Worm (Caenorhabditis elegans): ENCODE results near the gene srsx-36.

The srsx-36 gene

ce11 chrV:15766122-15766594, 43.3 kb downstream of the srsx-36 start, which contains the start of the genes haf-3 and F57A10.2 (continued):
- TF ChIP-seq lin-39 (tag; optimal IDR thresholded peaks at IDR 0.05) = no peak
- TF ChIP-seq F44E2.7 (GFP tag; IDR thresholded peaks at IDR 0.05) = no peak
- TF ChIP-seq spr-1 (tag; optimal IDR thresholded peaks at IDR 0.05) = peak; percentile 78
- no peak for TF ChIP-seq nhr-42 (GFP tag; IDR thresholded peaks at IDR 0.05)
- no peak for TF ChIP-seq ceh-20 (GFP tag; IDR thresholded peaks at IDR 0.05)
- peak; percentile 56; the same call in 1 of the 2 replicates for TF ChIP-seq madf-9 (GFP tag; conservative IDR thresholded peaks at IDR 0.05)
- no peak for TF ChIP-seq F26F4.8 (GFP tag; conservative IDR thresholded peaks at IDR 0.05)
- TF ChIP-seq ztf-7 (tag; optimal IDR thresholded peaks at IDR 0.05) = peak; percentile 81
- TF ChIP-seq T26A8.4 (GFP tag; IDR thresholded peaks at IDR 0.05) = peak; percentile 94
- TF ChIP-seq ces-1 (GFP tag; optimal IDR thresholded peaks at IDR 0.05) = peak; percentile 6
- TF ChIP-seq zip-11 (GFP tag; IDR thresholded peaks at IDR 0.05) = no peak
- TF ChIP-seq arid-1 (GFP tag; conservative IDR thresholded peaks at IDR 0.05) = 0 out of 2 replicates have a peak, but pooled peaks have one; percentile 37
- TF ChIP-seq nhr-102 (tag; optimal IDR thresholded peaks at IDR 0.05) = peak; percentile 92
- TF ChIP-seq tag-97 (GFP tag; IDR thresholded peaks at IDR 0.05) = no peak
- TF ChIP-seq sdz-12 (GFP tag; optimal IDR thresholded peaks at IDR 0.05) = no peak
- no peak for TF ChIP-seq nhr-41 (GFP tag; IDR thresholded peaks at IDR 0.05)
- peak; percentile 61 for TF ChIP-seq nhr-6 (tag; optimal IDR thresholded peaks at IDR 0.05)
- peak in 1 of 2 experiments; percentile 95 for TF ChIP-seq lsy-2 (tag; optimal IDR thresholded peaks at IDR 0.05)
- no peak for TF ChIP-seq nhr-10 (tag; optimal IDR thresholded peaks at IDR 0.05)
- no peak for TF ChIP-seq mdt-29 (GFP tag; IDR thresholded peaks at IDR 0.05)
- TF ChIP-seq lin-38 (GFP tag; IDR thresholded peaks at IDR 0.05) = peak; percentile 90
- no peak for TF ChIP-seq unc-130 (GFP tag; optimal IDR thresholded peaks at IDR 0.05)
- TF ChIP-seq zag-1 (tag; optimal IDR thresholded peaks at IDR 0.05) = no peak
- TF ChIP-seq tra-1 (GFP tag; IDR thresholded peaks at IDR 0.05) = peak; percentile 88
- peak; percentile 68 for TF ChIP-seq lin-15B (tag; optimal IDR thresholded peaks at IDR 0.05)
- TF ChIP-seq jun-1 (tag; optimal IDR thresholded peaks at IDR 0.05) = peak; percentile 62
- no peak for TF ChIP-seq set-16 (GFP tag; IDR thresholded peaks at IDR 0.05)
- no peak for TF ChIP-seq gei-8 (GFP tag; optimal IDR thresholded peaks at IDR 0.05)
- TF ChIP-seq lir-3 (tag; optimal IDR thresholded peaks at IDR 0.05) = no peak
- no peak for TF ChIP-seq egl-27 (tag; optimal IDR thresholded peaks at IDR 0.05)
- peak; percentile 44 to 54 for TF ChIP-seq hif-1 (tag; optimal IDR thresholded peaks at IDR 0.05)
- no peak for TF ChIP-seq ztf-11 (tag; optimal IDR thresholded peaks at IDR 0.05)
- peak; percentile 83 for TF ChIP-seq lin-13 (GFP tag; optimal IDR thresholded peaks at IDR 0.05)
- TF ChIP-seq F37D6.2 (tag; optimal IDR thresholded peaks at IDR 0.05) = peak; percentile 77
- TF ChIP-seq skn-1 (tag; optimal IDR thresholded peaks at IDR 0.05) = no peak
- no peak for TF ChIP-seq dmd-8 (GFP tag; IDR thresholded peaks at IDR 0.05)
- TF ChIP-seq mep-1 (tag; optimal IDR thresholded peaks at IDR 0.05) = peak; percentile 94
- TF ChIP-seq dmd-6 (GFP tag; IDR thresholded peaks at IDR 0.05) = peak; percentile 89
- TF ChIP-seq zfp-3 (GFP tag; conservative IDR thresholded peaks at IDR 0.05) = peak; percentile 63; the same call in 1 of the 2 replicates
- TF ChIP-seq daf-19 (GFP tag; conservative IDR thresholded peaks at IDR 0.05) = no peak
- peak; percentile 71 for TF ChIP-seq F10B5.3 (tag; optimal IDR thresholded peaks at IDR 0.05)
- no peak for TF ChIP-seq mxl-2 (GFP tag; conservative IDR thresholded peaks at IDR 0.05)
- TF ChIP-seq T20F7.1 (GFP tag; optimal IDR thresholded peaks at IDR 0.05) = no peak
- peak; percentile 79 for TF ChIP-seq nhr-11 (tag; optimal IDR thresholded peaks at IDR 0.05)
- TF ChIP-seq php-3 (GFP tag; IDR thresholded peaks at IDR 0.05) = peak; percentile 68; the same call in 1 of the 2 replicates
- TF ChIP-seq lim-7 (GFP tag; IDR thresholded peaks at IDR 0.05) = no peak
- peak; percentile 9 for TF ChIP-seq nhr-25 (tag; optimal IDR thresholded peaks at IDR 0.05; ENCODE audit: borderline replicate concordance, insufficient read depth)
- peak; percentile 40 for TF ChIP-seq Y5F2A.4 (GFP tag; optimal IDR thresholded peaks at IDR 0.05)
- 0 out of 2 replicates have a peak, but pooled peaks have one; percentile 36 for TF ChIP-seq D1046.2 (GFP tag; IDR thresholded peaks at IDR 0.05)
- TF ChIP-seq fos-1 (tag; optimal IDR thresholded peaks at IDR 0.05) = no peak
- TF ChIP-seq dpl-1 (GFP tag; optimal IDR thresholded peaks at IDR 0.05) = peak; percentile 99
- peak; percentile 79 for TF ChIP-seq fkh-10 (GFP tag; optimal IDR thresholded peaks at IDR 0.05)
